Fruit fly (Drosophila melanogaster) whole organism, embryonic: ENCODE measurements around the gene CG7611.

Experiments used
- Atf3 ChIP-seq: fragments of 200-800 bp; sonication (Bioruptor generic); optimal IDR thresholded peaks from 3 replicates; lab custom pipeline; 2016; ENCODE audit warnings: missing biosample characterization, missing genetic modification characterization
- BEAF-32 ChIP-seq: fragments of 200-800 bp; sonication (Bioruptor generic); optimal IDR thresholded peaks from 3 replicates; lab custom pipeline; 2017; ENCODE audit warnings: missing biosample characterization, missing genetic modification characterization, mild to moderate bottlenecking, moderate library complexity, missing genetic modification reagents
- CG10274 ChIP-seq: fragments of 200-800 bp; sonication (Bioruptor generic); optimal IDR thresholded peaks from 3 replicates; lab custom pipeline; 2017; ENCODE audit warnings: missing biosample characterization, mild to moderate bottlenecking, missing genetic modification characterization
- CG11695 ChIP-seq: fragments of 200-800 bp; sonication (Bioruptor generic); IDR thresholded peaks from 3 replicates; pipeline ENCODE4 v1.3.6; 2022; ENCODE audit warnings: missing biosample characterization, missing genetic modification characterization
- CG12104 ChIP-seq: fragments of 200-800 bp; sonication (Bioruptor generic); optimal IDR thresholded peaks from 3 replicates; lab custom pipeline; 2016; ENCODE audit warnings: missing biosample characterization, missing genetic modification characterization
- CG13894 ChIP-seq: fragments of 200-800 bp; sonication (Bioruptor generic); optimal IDR thresholded peaks from 3 replicates; lab custom pipeline; 2018; ENCODE audit warnings: missing biosample characterization, mild to moderate bottlenecking, missing genetic modification characterization, moderate library complexity
- CG14710 ChIP-seq: fragments of 200-800 bp; sonication (Bioruptor generic); optimal IDR thresholded peaks from 3 replicates; lab custom pipeline; 2019; ENCODE audit warnings: missing biosample characterization, mild to moderate bottlenecking, missing genetic modification characterization, moderate library complexity
- CG15479 ChIP-seq: fragments of 200-800 bp; sonication (Bioruptor generic); optimal IDR thresholded peaks from 3 replicates; lab custom pipeline; 2019; ENCODE audit warnings: missing biosample characterization, mild to moderate bottlenecking, missing genetic modification characterization, moderate library complexity
- CG16779 ChIP-seq: fragments of 200-800 bp; sonication (Bioruptor generic); IDR thresholded peaks from 2 replicates; pipeline ENCODE4 v1.3.6; 2022; ENCODE audit warnings: missing biosample characterization, missing genetic modification characterization
- CG17328 ChIP-seq: fragments of 200-800 bp; sonication (Bioruptor generic); IDR thresholded peaks from 2 replicates; pipeline ENCODE4 v1.3.6; 2022; ENCODE audit warnings: missing biosample characterization, missing genetic modification characterization
- CG17361 ChIP-seq: fragments of 200-800 bp; sonication (Bioruptor generic); IDR thresholded peaks from 3 replicates; pipeline ENCODE4 v1.3.6; 2022; ENCODE audit warnings: missing biosample characterization, missing genetic modification characterization
- CG17385 ChIP-seq: fragments of 200-800 bp; sonication (Bioruptor generic); optimal IDR thresholded peaks from 3 replicates; lab custom pipeline; 2018; ENCODE audit warnings: missing biosample characterization, mild to moderate bottlenecking, missing genetic modification characterization
- CG1792 ChIP-seq: fragments of 200-800 bp; sonication (Bioruptor generic); optimal IDR thresholded peaks from 2 replicates; lab custom pipeline; 2016; ENCODE audit warnings: missing biosample characterization, missing genetic modification characterization
- CG2129 ChIP-seq: fragments of 200-800 bp; sonication (Bioruptor generic); IDR thresholded peaks from 2 replicates; pipeline ENCODE4 v1.3.6; 2022; ENCODE audit warnings: missing biosample characterization, missing genetic modification characterization; ENCODE audit not compliant: partially characterized antibody
- CG2199 ChIP-seq: fragments of 200-800 bp; sonication (Bioruptor generic); IDR thresholded peaks from 3 replicates; pipeline ENCODE4 v1.3.6; 2022; ENCODE audit warnings: missing biosample characterization, missing genetic modification characterization
- CG31388 ChIP-seq: fragments of 200-800 bp; sonication (Bioruptor generic); optimal IDR thresholded peaks from 2 replicates; lab custom pipeline; 2016; ENCODE audit warnings: missing biosample characterization, missing genetic modification characterization
- CG32767 ChIP-seq: fragments of 200-800 bp; sonication (Bioruptor generic); IDR thresholded peaks from 2 replicates; pipeline ENCODE4 v1.3.6; 2022; ENCODE audit warnings: missing biosample characterization, missing genetic modification characterization
- CG34422 ChIP-seq: fragments of 200-800 bp; sonication (Bioruptor generic); IDR thresholded peaks from 3 replicates; pipeline ENCODE4 v1.3.6; 2022; ENCODE audit warnings: missing biosample characterization, missing genetic modification characterization
- CG3838 ChIP-seq: fragments of 200-800 bp; sonication (Bioruptor generic); optimal IDR thresholded peaks from 3 replicates; lab custom pipeline; 2016; ENCODE audit warnings: missing biosample characterization, missing genetic modification characterization
- CG4730 ChIP-seq: fragments of 200-800 bp; sonication (Bioruptor generic); IDR thresholded peaks from 2 replicates; pipeline ENCODE4 v1.3.6; 2022; ENCODE audit warnings: missing biosample characterization, missing genetic modification characterization
- CG6654 ChIP-seq: fragments of 200-800 bp; sonication (Bioruptor generic); optimal IDR thresholded peaks from 2 replicates; lab custom pipeline; 2017; ENCODE audit warnings: missing biosample characterization, mild to moderate bottlenecking, missing genetic modification characterization
- CG8944 ChIP-seq: fragments of 200-800 bp; sonication (Bioruptor generic); optimal IDR thresholded peaks from 3 replicates; lab custom pipeline; 2016; ENCODE audit warnings: missing biosample characterization, missing genetic modification characterization
- CG9932 ChIP-seq: fragments of 200-800 bp; sonication (Bioruptor generic); IDR thresholded peaks from 2 replicates; pipeline ENCODE4 v1.3.6; 2022; ENCODE audit warnings: missing biosample characterization, missing genetic modification characterization
- D ChIP-seq, 2 experiments: fragments of 200-800 bp in 1 of 2; fragments of >200 bp in 1 of 2; sonication (Bioruptor generic) in 1 of 2; optimal IDR thresholded peaks; 2 replicates in 1 of 2; 3 replicates in 1 of 2; lab custom pipeline; 2017; ENCODE audit warnings: mild to moderate bottlenecking in 1 of 2, missing biosample characterization in 1 of 2, missing genetic modification characterization in 1 of 2, missing genetic modification reagents in 1 of 2
- D19B ChIP-seq: fragments of 200-800 bp; sonication (Bioruptor generic); optimal IDR thresholded peaks from 2 replicates; lab custom pipeline; 2017; ENCODE audit warnings: missing biosample characterization, mild to moderate bottlenecking, missing genetic modification characterization
- Dbx ChIP-seq: fragments of 200-800 bp; sonication (Bioruptor generic); IDR thresholded peaks from 3 replicates; pipeline ENCODE4 v1.3.6; 2022; ENCODE audit warnings: missing biosample characterization, missing genetic modification characterization
- Fer2 ChIP-seq: fragments of 200-800 bp; sonication (Bioruptor generic); optimal IDR thresholded peaks from 2 replicates; lab custom pipeline; 2018; ENCODE audit warnings: missing biosample characterization, mild to moderate bottlenecking, missing genetic modification characterization, moderate library complexity
- HLH3B ChIP-seq: fragments of 200-800 bp; sonication (Bioruptor generic); IDR thresholded peaks from 2 replicates; pipeline ENCODE4 v1.3.6; 2022; ENCODE audit warnings: missing biosample characterization, missing genetic modification characterization
- Jarid2 ChIP-seq: fragments of 200-800 bp; sonication (Bioruptor generic); optimal IDR thresholded peaks from 3 replicates; lab custom pipeline; 2017; ENCODE audit warnings: mild to moderate bottlenecking, missing biosample characterization, missing genetic modification reagents, missing genetic modification characterization
- Myb ChIP-seq: fragments of 200-800 bp; sonication (Bioruptor generic); optimal IDR thresholded peaks from 2 replicates; lab custom pipeline; 2016; ENCODE audit warnings: missing biosample characterization, missing genetic modification characterization
- Ssrp ChIP-seq: fragments of 200-800 bp; sonication (Bioruptor generic); optimal IDR thresholded peaks from 2 replicates; lab custom pipeline; 2018; ENCODE audit warnings: missing biosample characterization, mild to moderate bottlenecking, missing genetic modification characterization, moderate library complexity
- YL-1 ChIP-seq: fragments of 200-800 bp; sonication (Bioruptor generic); optimal IDR thresholded peaks from 3 replicates; lab custom pipeline; 2017; ENCODE audit warnings: missing biosample characterization, mild to moderate bottlenecking, missing genetic modification characterization
- ab ChIP-seq: fragments of 200-800 bp; sonication (Bioruptor generic); optimal IDR thresholded peaks from 2 replicates; lab custom pipeline; 2016; ENCODE audit warnings: missing biosample characterization, missing genetic modification characterization
- abd-A ChIP-seq: fragments of 200-800 bp; sonication (Bioruptor generic); optimal IDR thresholded peaks from 3 replicates; lab custom pipeline; 2019; ENCODE audit warnings: missing biosample characterization, mild to moderate bottlenecking, missing genetic modification characterization, moderate library complexity
- bab2 ChIP-seq: fragments of 200-800 bp; sonication (Bioruptor generic); optimal IDR thresholded peaks from 2 replicates; lab custom pipeline; 2016; ENCODE audit warnings: missing biosample characterization, missing genetic modification characterization
- caup ChIP-seq: fragments of 200-800 bp; sonication (Bioruptor generic); optimal IDR thresholded peaks from 3 replicates; lab custom pipeline; 2017; ENCODE audit warnings: missing biosample characterization, mild to moderate bottlenecking, missing genetic modification characterization, moderate library complexity; ENCODE audit not compliant: severe bottlenecking
- chm ChIP-seq: fragments of 200-800 bp; sonication (Bioruptor generic); IDR thresholded peaks from 2 replicates; pipeline ENCODE4 v1.3.6; 2022; ENCODE audit warnings: missing biosample characterization, missing genetic modification characterization
- dan ChIP-seq: fragments of 200-800 bp; sonication (Bioruptor generic); IDR thresholded peaks from 2 replicates; pipeline ENCODE4 v1.3.6; 2022; ENCODE audit warnings: missing biosample characterization, missing genetic modification characterization
- dmrt99B ChIP-seq: fragments of 200-800 bp; sonication (Bioruptor generic); optimal IDR thresholded peaks from 2 replicates; lab custom pipeline; 2018; ENCODE audit warnings: missing biosample characterization, mild to moderate bottlenecking, missing genetic modification characterization, moderate library complexity
- fd102C ChIP-seq: fragments of 200-800 bp; sonication (Bioruptor generic); optimal IDR thresholded peaks from 2 replicates; lab custom pipeline; 2018; ENCODE audit warnings: missing biosample characterization, mild to moderate bottlenecking, missing genetic modification characterization, moderate library complexity
- fu2 ChIP-seq: fragments of 200-800 bp; sonication (Bioruptor generic); optimal IDR thresholded peaks from 2 replicates; lab custom pipeline; 2016; ENCODE audit warnings: missing biosample characterization, missing genetic modification characterization
- gfzf ChIP-seq: fragments of 200-800 bp; sonication (Bioruptor generic); optimal IDR thresholded peaks from 2 replicates; lab custom pipeline; 2016; ENCODE audit warnings: missing biosample characterization, mild to moderate bottlenecking, missing genetic modification characterization, moderate library complexity
- her ChIP-seq: fragments of 200-800 bp; sonication (Bioruptor generic); optimal IDR thresholded peaks from 2 replicates; lab custom pipeline; 2016; ENCODE audit warnings: missing biosample characterization, missing genetic modification characterization
- lilli ChIP-seq: fragments of 200-800 bp; sonication (Bioruptor generic); optimal IDR thresholded peaks from 3 replicates; lab custom pipeline; 2016; ENCODE audit warnings: missing biosample characterization, missing genetic modification characterization
- org-1 ChIP-seq: fragments of 200-800 bp; sonication (Bioruptor generic); optimal IDR thresholded peaks from 2 replicates; lab custom pipeline; 2017; ENCODE audit warnings: missing biosample characterization, missing genetic modification characterization
- sim ChIP-seq: fragments of 200-800 bp; sonication (Bioruptor generic); IDR thresholded peaks from 2 replicates; pipeline ENCODE4 v1.3.6; 2022; ENCODE audit warnings: missing biosample characterization, missing genetic modification characterization
- sr ChIP-seq: fragments of 200-800 bp; sonication (Bioruptor generic); IDR thresholded peaks from 3 replicates; pipeline ENCODE4 v1.3.6; 2022; ENCODE audit warnings: missing biosample characterization, missing genetic modification characterization
- tll ChIP-seq, 2 experiments: fragments of 200-800 bp in 1 of 2; fragments of >200 bp in 1 of 2; sonication (Bioruptor generic) in 1 of 2; optimal IDR thresholded peaks; 2 replicates each; lab custom pipeline; 2017 to 2019; ENCODE audit warnings: missing biosample characterization in 2 of 2, missing genetic modification characterization in 2 of 2, mild to moderate bottlenecking in 1 of 2, moderate library complexity in 1 of 2
- wdn ChIP-seq: fragments of 200-800 bp; sonication (Bioruptor generic); IDR thresholded peaks from 2 replicates; pipeline ENCODE4 v1.3.6; 2022; ENCODE audit warnings: missing biosample characterization, missing genetic modification characterization
- zen2 ChIP-seq: fragments of 200-800 bp; sonication (Bioruptor generic); IDR thresholded peaks from 3 replicates; pipeline ENCODE4 v1.3.6; 2022; ENCODE audit warnings: missing biosample characterization, missing genetic modification characterization; ENCODE audit not compliant: partially characterized antibody

The CG7611 gene

dm6 chr3L:21477866-21478265 is 45.1 kb upstream of the CG7611 start (continued):
- no peak for TF ChIP-seq gfzf
- no peak for TF ChIP-seq CG1792 (GFP tag; lab: Kevin White, UChicago)
- TF ChIP-seq zen2 (GFP tag; lab: Robert Waterston, UW): no peak
- no peak for TF ChIP-seq CG17361
- TF ChIP-seq Ssrp: no peak
- TF ChIP-seq CG15479 (GFP tag; lab: Kevin White, UChicago): peak; percentile 23
- TF ChIP-seq dan: no peak
- peak; percentile 72 for TF ChIP-seq fd102C (GFP tag; lab: Kevin White, UChicago)
- TF ChIP-seq D (optimal IDR thresholded peaks at IDR 0.05; lab: Kevin White, UChicago): no peak
- no peak for TF ChIP-seq D (GFP tag; optimal IDR thresholded peaks at IDR 0.05; lab: Kevin White, UChicago)
- TF ChIP-seq wdn: no peak
- no peak for TF ChIP-seq CG32767 (GFP tag; lab: Robert Waterston, UW)
- TF ChIP-seq CG3838 (GFP tag; lab: Kevin White, UChicago): no peak
- TF ChIP-seq CG13894 (tag; lab: Kevin White, UChicago): no peak
- TF ChIP-seq chm (GFP tag; lab: Robert Waterston, UW): no peak
- no peak for TF ChIP-seq Dbx
- no peak for TF ChIP-seq CG8944
- TF ChIP-seq ab (GFP tag; lab: Kevin White, UChicago): no peak
- TF ChIP-seq org-1 (GFP tag; lab: Kevin White, UChicago): no peak
- no peak for TF ChIP-seq CG17328 (GFP tag; lab: Robert Waterston, UW)
- TF ChIP-seq CG4730 (GFP tag; lab: Robert Waterston, UW): no peak
- TF ChIP-seq tll (GFP tag; optimal IDR thresholded peaks at IDR 0.05; lab: Kevin White, UChicago): peak in 1 of 2 experiments; percentile 60
- no peak for TF ChIP-seq CG16779 (GFP tag; lab: Robert Waterston, UW)
- TF ChIP-seq Atf3 (GFP tag; lab: Kevin White, UChicago): no peak
- TF ChIP-seq CG11695 (GFP tag; lab: Robert Waterston, UW): no peak
- TF ChIP-seq her (GFP tag; lab: Kevin White, UChicago): no peak
- no peak for TF ChIP-seq D19B (GFP tag; lab: Kevin White, UChicago)
- no peak for TF ChIP-seq CG12104 (GFP tag; lab: Kevin White, UChicago)
- no peak for TF ChIP-seq Jarid2 (GFP tag; lab: Kevin White, UChicago)
- TF ChIP-seq HLH3B (GFP tag; lab: Robert Waterston, UW): no peak
- TF ChIP-seq, all 482 proteins: peak for 7

- no peak for TF ChIP-seq fu2
- peak; percentile 5 for TF ChIP-seq YL-1
- TF ChIP-seq Fer2: no peak
- TF ChIP-seq chm (GFP tag; lab: Robert Waterston, UW): peak; percentile 73
- TF ChIP-seq BEAF-32: no peak
- no peak for TF ChIP-seq lilli (GFP tag; lab: Kevin White, UChicago)
- no peak for TF ChIP-seq bab2
- TF ChIP-seq CG34422 (GFP tag; lab: Robert Waterston, UW): no peak
- peak; percentile 46; the same call in 1 of the 3 replicates for TF ChIP-seq CG2199
- no peak for TF ChIP-seq CG2129 (GFP tag; lab: Robert Waterston, UW)
- no peak for TF ChIP-seq caup (GFP tag; lab: Kevin White, UChicago)
- peak; percentile 63; the same call in 1 of the 2 replicates for TF ChIP-seq HLH3B (GFP tag; lab: Robert Waterston, UW)
- TF ChIP-seq CG9932 (GFP tag; lab: Robert Waterston, UW): no peak
- TF ChIP-seq dmrt99B (tag; lab: Kevin White, UChicago): peak; percentile 51
- TF ChIP-seq CG6654: no peak
- peak; percentile 3 for TF ChIP-seq CG14710 (tag; lab: Kevin White, UChicago)
- TF ChIP-seq CG17385 (GFP tag; lab: Kevin White, UChicago): peak; percentile 53
- TF ChIP-seq sim (GFP tag; lab: Robert Waterston, UW): 0 out of 2 replicates have a peak, but pooled peaks have one; percentile 14
- TF ChIP-seq sr (GFP tag; lab: Robert Waterston, UW): peak; percentile 71
- TF ChIP-seq Myb: no peak
- TF ChIP-seq abd-A (tag; lab: Kevin White, UChicago): no peak
- TF ChIP-seq CG10274 (GFP tag; lab: Kevin White, UChicago): no peak
- TF ChIP-seq D (optimal IDR thresholded peaks at IDR 0.05; lab: Kevin White, UChicago): peak; percentile 83
- TF ChIP-seq D (GFP tag; optimal IDR thresholded peaks at IDR 0.05; lab: Kevin White, UChicago): peak; percentile 40
- TF ChIP-seq CG31388 (GFP tag; lab: Kevin White, UChicago): no peak
Observed at dm6 chr3L:21479636-21480035, 43.4 kb upstream of the CG7611 start.
